Fruit fly (Drosophila melanogaster): ENCODE results near the gene vari.

DNA sequence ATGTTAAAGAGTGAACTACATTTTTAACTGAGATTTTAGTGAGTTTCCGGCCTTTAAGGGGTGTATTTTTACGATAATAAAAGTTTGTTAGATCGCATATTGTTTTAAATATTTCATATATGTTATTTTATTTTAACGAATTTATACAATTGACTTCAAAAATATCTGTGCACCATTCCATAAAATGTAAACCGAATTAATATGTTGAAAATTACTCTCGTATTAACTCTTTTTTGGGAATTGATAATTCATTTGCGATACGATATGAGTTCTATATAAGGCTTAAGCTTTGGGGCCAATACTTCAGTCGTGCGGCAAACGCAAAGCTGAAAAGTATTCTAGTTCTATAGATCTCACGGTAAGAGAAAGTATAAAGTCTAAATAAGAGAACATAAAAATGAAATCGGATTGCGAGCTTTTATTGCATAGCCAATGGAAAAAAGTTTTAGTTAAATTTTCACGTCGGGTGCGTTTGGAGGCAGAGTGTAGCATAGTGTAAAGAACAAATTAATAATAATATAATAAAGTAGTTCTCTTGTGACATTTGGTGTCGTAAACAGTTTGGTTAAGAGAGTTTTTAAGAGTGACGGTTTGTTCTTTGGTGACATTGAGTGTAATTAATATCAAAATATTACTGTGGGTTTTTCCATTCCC is 27.4 kb upstream of the vari start:
- TF ChIP-seq CG6276 (GFP tag; optimal IDR thresholded peaks at IDR 0.05) (no peak), CG8119 (GFP tag; IDR thresholded peaks at IDR 0.05) (no peak), CG3919 (GFP tag; optimal IDR thresholded peaks at IDR 0.05) (no peak), CG11902 (GFP tag; optimal IDR thresholded peaks at IDR 0.05) (no peak), esn (GFP tag; optimal IDR thresholded peaks at IDR 0.05) (no peak), CG11762 (GFP tag; optimal IDR thresholded peaks at IDR 0.05; ENCODE audit: insufficient read depth) (no peak), fd59A (GFP tag; optimal IDR thresholded peaks at IDR 0.05) (no peak), CG15336 (GFP tag; IDR thresholded peaks at IDR 0.05) (no peak), topi (GFP tag; optimal IDR thresholded peaks at IDR 0.05) (no peak), Blimp-1 (GFP tag; optimal IDR thresholded peaks at IDR 0.05) (no peak), eg (GFP tag; IDR thresholded peaks at IDR 0.05) (no peak), CG32006 (GFP tag; optimal IDR thresholded peaks at IDR 0.05) (no peak)
